Worm (Caenorhabditis elegans): ENCODE measurements around the gene sar-1.

sar-1 gene

DNA sequence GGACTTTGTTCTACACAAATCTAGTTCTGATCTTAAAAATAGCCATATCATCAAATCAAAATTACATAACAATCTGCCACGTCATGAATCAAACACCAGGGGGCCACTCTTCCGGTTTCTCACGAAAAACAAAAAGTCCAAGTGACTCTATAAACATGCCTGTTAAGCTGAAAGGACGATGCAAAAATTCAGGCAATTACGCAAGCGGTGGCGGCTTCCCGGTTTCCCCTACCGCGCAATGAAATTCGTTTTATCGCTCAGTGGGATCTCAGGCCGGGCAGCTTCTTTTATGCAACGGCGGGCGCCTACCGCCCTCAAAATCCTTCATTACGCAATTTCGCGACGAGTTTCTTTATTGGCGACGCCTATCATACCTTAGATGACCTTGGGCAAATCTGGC is 6.6 kb upstream of the sar-1 start:
- no peak for TF ChIP-seq tbx-37 (GFP tag; conservative IDR thresholded peaks at IDR 0.05)
- no peak for TF ChIP-seq scrt-1 (GFP tag; IDR thresholded peaks at IDR 0.05)
- no peak for TF ChIP-seq tbx-11 (GFP tag; IDR thresholded peaks at IDR 0.05)
- TF ChIP-seq F13C5.2 (tag; optimal IDR thresholded peaks at IDR 0.05), result no peak
- no peak for TF ChIP-seq sea-1 (GFP tag; conservative IDR thresholded peaks at IDR 0.05)
- TF ChIP-seq pes-1 (GFP tag; IDR thresholded peaks at IDR 0.05), result no peak
- TF ChIP-seq flt-1 (GFP tag; IDR thresholded peaks at IDR 0.05), result no peak
- no peak for TF ChIP-seq ets-7 (tag; optimal IDR thresholded peaks at IDR 0.05)
- TF ChIP-seq hnd-1 (tag; optimal IDR thresholded peaks at IDR 0.05), result no peak
- TF ChIP-seq tra-4 (tag; optimal IDR thresholded peaks at IDR 0.05), result no peak
- TF ChIP-seq B0310.2 (tag; optimal IDR thresholded peaks at IDR 0.05), result no peak
- no peak for TF ChIP-seq ama-1 (optimal IDR thresholded peaks at IDR 0.05)
- TF ChIP-seq ceh-36 (tag; optimal IDR thresholded peaks at IDR 0.05), result no peak
- no peak for TF ChIP-seq hmg-4 (GFP tag; optimal IDR thresholded peaks at IDR 0.05)
- no peak for TF ChIP-seq hmbx-1 (tag; optimal IDR thresholded peaks at IDR 0.05)
- no peak for TF ChIP-seq aly-1 (tag; optimal IDR thresholded peaks at IDR 0.05)
- TF ChIP-seq ceh-13 (GFP tag; optimal IDR thresholded peaks at IDR 0.05), result no peak

DNA sequence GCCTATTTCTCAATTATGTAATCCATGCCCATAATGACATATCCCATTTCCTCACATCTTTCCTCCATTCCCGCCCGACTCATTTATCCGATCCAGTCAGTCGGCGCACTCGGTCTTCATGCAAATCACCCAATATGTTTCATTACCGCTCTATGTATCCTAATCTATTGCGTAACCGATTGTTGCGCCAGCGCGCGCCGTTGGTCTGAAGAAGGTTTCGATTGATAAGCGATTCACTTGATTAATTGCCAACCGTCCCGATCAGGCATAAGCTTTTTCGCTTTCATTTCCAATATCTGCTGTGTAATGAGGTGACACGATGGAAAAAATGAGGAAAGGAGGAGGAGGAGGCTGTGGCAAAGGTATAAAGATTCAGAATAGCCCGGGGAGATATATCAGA is 5.0 kb upstream of the sar-1 start:
- TF ChIP-seq hmg-4 (GFP tag; optimal IDR thresholded peaks at IDR 0.05) (peak; percentile 10), pes-1 (GFP tag; IDR thresholded peaks at IDR 0.05) (no peak), sea-1 (GFP tag; conservative IDR thresholded peaks at IDR 0.05) (no peak)

- TF ChIP-seq sea-1 (GFP tag; conservative IDR thresholded peaks at IDR 0.05), result no peak
- no peak for TF ChIP-seq tbx-11 (GFP tag; IDR thresholded peaks at IDR 0.05)
- TF ChIP-seq pes-1 (GFP tag; IDR thresholded peaks at IDR 0.05), result no peak
- no peak for TF ChIP-seq B0310.2 (tag; optimal IDR thresholded peaks at IDR 0.05)
- no peak for TF ChIP-seq tbx-37 (GFP tag; conservative IDR thresholded peaks at IDR 0.05)
- TF ChIP-seq hnd-1 (tag; optimal IDR thresholded peaks at IDR 0.05), result no peak
- TF ChIP-seq F13C5.2 (tag; optimal IDR thresholded peaks at IDR 0.05), result no peak
- no peak for TF ChIP-seq ama-1 (optimal IDR thresholded peaks at IDR 0.05)
- TF ChIP-seq ceh-36 (tag; optimal IDR thresholded peaks at IDR 0.05), result no peak
- no peak for TF ChIP-seq ets-7 (tag; optimal IDR thresholded peaks at IDR 0.05)
- TF ChIP-seq flt-1 (GFP tag; IDR thresholded peaks at IDR 0.05), result no peak
- TF ChIP-seq hmbx-1 (tag; optimal IDR thresholded peaks at IDR 0.05), result no peak
- no peak for TF ChIP-seq scrt-1 (GFP tag; IDR thresholded peaks at IDR 0.05)
- TF ChIP-seq hmg-4 (GFP tag; optimal IDR thresholded peaks at IDR 0.05), result no peak
- TF ChIP-seq aly-1 (tag; optimal IDR thresholded peaks at IDR 0.05), result no peak
- TF ChIP-seq ceh-13 (GFP tag; optimal IDR thresholded peaks at IDR 0.05), result no peak
- no peak for TF ChIP-seq tra-4 (tag; optimal IDR thresholded peaks at IDR 0.05)
Observed at ce11 chrIV:4517066-4517465, 3.9 kb upstream of the sar-1 start, which contains the start of gene ZK180.5. ZK180.5 (minus strand) TSS chrIV:4517166.

ce11 chrIV:4516478-4516877 is 3.4 kb upstream of the sar-1 start:
- no peak for TF ChIP-seq B0310.2 (tag; optimal IDR thresholded peaks at IDR 0.05)
- no peak for TF ChIP-seq tbx-11 (GFP tag; IDR thresholded peaks at IDR 0.05)
- no peak for TF ChIP-seq ceh-36 (tag; optimal IDR thresholded peaks at IDR 0.05)
- no peak for TF ChIP-seq ceh-13 (GFP tag; optimal IDR thresholded peaks at IDR 0.05)
- TF ChIP-seq F13C5.2 (tag; optimal IDR thresholded peaks at IDR 0.05), result no peak
- no peak for TF ChIP-seq scrt-1 (GFP tag; IDR thresholded peaks at IDR 0.05)
- TF ChIP-seq ama-1 (optimal IDR thresholded peaks at IDR 0.05), result no peak
- TF ChIP-seq tra-4 (tag; optimal IDR thresholded peaks at IDR 0.05), result no peak
- no peak for TF ChIP-seq hmg-4 (GFP tag; optimal IDR thresholded peaks at IDR 0.05)
- no peak for TF ChIP-seq sea-1 (GFP tag; conservative IDR thresholded peaks at IDR 0.05)
- TF ChIP-seq aly-1 (tag; optimal IDR thresholded peaks at IDR 0.05), result no peak
- TF ChIP-seq hnd-1 (tag; optimal IDR thresholded peaks at IDR 0.05), result no peak
- TF ChIP-seq flt-1 (GFP tag; IDR thresholded peaks at IDR 0.05), result no peak
- TF ChIP-seq tbx-37 (GFP tag; conservative IDR thresholded peaks at IDR 0.05), result no peak
- TF ChIP-seq ets-7 (tag; optimal IDR thresholded peaks at IDR 0.05), result no peak
- TF ChIP-seq pes-1 (GFP tag; IDR thresholded peaks at IDR 0.05), result no peak
- TF ChIP-seq hmbx-1 (tag; optimal IDR thresholded peaks at IDR 0.05), result no peak

- no peak for TF ChIP-seq sea-1 (GFP tag; conservative IDR thresholded peaks at IDR 0.05)
Observed at ce11 chrIV:4511259-4511890, 1.7 kb downstream of the sar-1 start, which contains the start of the genes rfth-1 and ZK180.8. rfth-1 (minus strand) TSS chrIV:4511309. ZK180.8 (minus strand) TSS chrIV:4511724.

ce11 chrIV:4506637-4507036 is 6.5 kb downstream of the sar-1 start, which contains the start of gene gbb-2:
gbb-2 (minus strand) TSS chrIV:4506748.
- TF ChIP-seq tbx-11 (GFP tag; IDR thresholded peaks at IDR 0.05) (no peak), ama-1 (optimal IDR thresholded peaks at IDR 0.05) (no peak), scrt-1 (GFP tag; IDR thresholded peaks at IDR 0.05) (no peak), pes-1 (GFP tag; IDR thresholded peaks at IDR 0.05) (no peak), tbx-37 (GFP tag; conservative IDR thresholded peaks at IDR 0.05) (no peak), ceh-13 (GFP tag; optimal IDR thresholded peaks at IDR 0.05) (no peak), ets-7 (tag; optimal IDR thresholded peaks at IDR 0.05) (no peak)

- TF ChIP-seq hnd-1 (tag; optimal IDR thresholded peaks at IDR 0.05) (no peak), ceh-13 (GFP tag; optimal IDR thresholded peaks at IDR 0.05) (no peak), pes-1 (GFP tag; IDR thresholded peaks at IDR 0.05) (no peak), tra-4 (tag; optimal IDR thresholded peaks at IDR 0.05) (no peak), B0310.2 (tag; optimal IDR thresholded peaks at IDR 0.05) (no peak)
Observed at ce11 chrIV:4505078-4505477, 8.0 kb downstream of the sar-1 start.

- TF ChIP-seq ets-7 (tag; optimal IDR thresholded peaks at IDR 0.05), result no peak
- no peak for TF ChIP-seq tbx-37 (GFP tag; conservative IDR thresholded peaks at IDR 0.05)
- no peak for TF ChIP-seq ceh-36 (tag; optimal IDR thresholded peaks at IDR 0.05)
- no peak for TF ChIP-seq tbx-11 (GFP tag; IDR thresholded peaks at IDR 0.05)
Observed at ce11 chrIV:4490148-4490652, 22.9 kb downstream of the sar-1 start, which contains the start of gene ZK180.7. ZK180.7 (plus strand) TSS chrIV:4490542.

All from whole organism, early embryonic.